Fruit fly (Drosophila melanogaster) S2 (cell line): ENCODE results near the gene CG42588.

Experiments
- CG8478 ChIP-seq: fragments of >200 bp; optimal IDR thresholded peaks from 2 replicates; lab custom pipeline; 2018
- CTCF ChIP-seq, 2 experiments: fragments of >200 bp; optimal IDR thresholded peaks; 2 replicates each; lab custom pipeline; 2018

DNA sequence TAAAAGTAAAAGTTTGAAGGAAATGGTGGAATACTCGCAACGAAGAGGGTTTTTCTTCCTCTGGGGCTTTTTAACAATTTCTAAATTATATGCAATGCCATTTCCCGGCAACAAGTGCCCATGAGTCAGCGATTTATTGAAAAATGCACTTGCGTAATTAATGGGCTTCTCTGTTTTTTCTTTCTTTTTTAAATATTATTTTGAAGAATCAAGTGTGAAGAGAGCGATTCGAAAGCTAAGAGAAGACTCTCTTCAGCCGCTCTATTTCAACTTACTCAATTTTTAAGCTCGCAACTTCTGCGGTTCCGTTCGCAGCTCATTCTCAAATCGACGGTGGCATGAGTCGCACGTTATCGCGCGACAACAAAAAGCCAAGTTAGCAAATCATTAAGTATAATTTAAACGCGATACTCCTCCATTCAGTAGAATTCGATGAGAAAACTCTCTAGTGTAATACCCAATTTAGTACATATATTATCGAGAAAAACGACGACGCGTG is 24.1 kb upstream of the CG42588 start, which contains the start of gene CG42709:
- TF ChIP-seq CG8478 (lab: Kevin White, UChicago) (no peak), CTCF (optimal IDR thresholded peaks at IDR 0.05; lab: Kevin White, UChicago) (no peak)
